Worm (Caenorhabditis elegans) whole organism, L3 larva: ENCODE measurements around the gene C25E10.7.

Experiments
- ceh-82 ChIP-seq: fragments of 150-350 bp; optimal IDR thresholded peaks from 2 replicates; lab custom pipeline; 2014; ENCODE audit warnings: missing biosample characterization, missing genetic modification characterization
- elt-1 ChIP-seq: fragments of 150-350 bp; optimal IDR thresholded peaks from 2 replicates; lab custom pipeline; 2014; ENCODE audit warnings: missing biosample characterization, missing genetic modification characterization
- elt-2 ChIP-seq: sonication (generic microtip); optimal IDR thresholded peaks from 2 replicates; lab custom pipeline; 2016; ENCODE audit warnings: missing genetic modification reagents, mild to moderate bottlenecking, missing genetic modification characterization, missing compliant biosample characterization
- mdl-1 ChIP-seq: fragments of 150-350 bp; optimal IDR thresholded peaks from 2 replicates; lab custom pipeline; 2014; ENCODE audit warnings: missing biosample characterization, missing genetic modification characterization
- nhr-237 ChIP-seq: fragments of 150-350 bp; optimal IDR thresholded peaks from 2 replicates; lab custom pipeline; 2014; ENCODE audit warnings: missing biosample characterization, missing genetic modification characterization
- nhr-25 ChIP-seq: sonication (generic microtip); optimal IDR thresholded peaks from 2 replicates; lab custom pipeline; 2017; ENCODE audit warnings: missing biosample characterization, missing genetic modification characterization
- nhr-76 ChIP-seq: fragments of 150-350 bp; sonication (generic microtip); optimal IDR thresholded peaks from 5 replicates; lab custom pipeline; 2014; ENCODE audit warnings: missing biosample characterization, missing genetic modification characterization
- pqm-1 ChIP-seq: fragments of 150-350 bp; optimal IDR thresholded peaks from 2 replicates; lab custom pipeline; 2017; ENCODE audit warnings: missing biosample characterization, missing genetic modification characterization, inconsistent platforms
- skn-1 ChIP-seq: fragments of 150-350 bp; optimal IDR thresholded peaks from 2 replicates; lab custom pipeline; 2014; ENCODE audit warnings: missing biosample characterization, missing genetic modification characterization
- snpc-4 ChIP-seq: fragments of 150-350 bp; optimal IDR thresholded peaks from 2 replicates; lab custom pipeline; 2014; ENCODE audit warnings: missing biosample characterization, missing genetic modification characterization
- tbx-2 ChIP-seq: sonication (generic microtip); optimal IDR thresholded peaks from 2 replicates; lab custom pipeline; 2016; ENCODE audit warnings: mild to moderate bottlenecking, missing genetic modification characterization, missing compliant biosample characterization
- unc-62 ChIP-seq: fragments of 150-350 bp; sonication (generic microtip); optimal IDR thresholded peaks from 4 replicates; lab custom pipeline; 2014; ENCODE audit warnings: missing biosample characterization, missing genetic modification reagents, missing genetic modification characterization
- ztf-11 ChIP-seq: fragments of 150-350 bp; optimal IDR thresholded peaks from 2 replicates; lab custom pipeline; 2014; ENCODE audit warnings: missing biosample characterization, missing genetic modification characterization

ce11 chrV:9085845-9086244 is 34.8 kb upstream of the C25E10.7 start:
- TF ChIP-seq skn-1 (tag; lab: Kevin White, UChicago) (no peak), pqm-1 (tag; lab: Kevin White, UChicago) (peak; percentile 15), unc-62 (GFP tag; lab: Kevin White, UChicago) (no peak), nhr-76 (no peak), snpc-4 (no peak), tbx-2 (tag; lab: Kevin White, UChicago) (peak; percentile 22), nhr-25 (peak; percentile 73), ztf-11 (tag; lab: Kevin White, UChicago) (no peak), nhr-237 (tag; lab: Kevin White, UChicago) (no peak), ceh-82 (tag; lab: Kevin White, UChicago) (no peak), mdl-1 (tag; lab: Kevin White, UChicago) (no peak), elt-1 (tag; lab: Kevin White, UChicago) (no peak), elt-2 (tag; lab: Kevin White, UChicago) (peak; percentile 34)
